Fruit fly (Drosophila melanogaster) whole organism, wandering third instar larva: ENCODE measurements around the gene CG7059.
A peak's percentile ranks its signal among the peaks of the same experiment; 100 is the strongest.

Experiments used
- Abd-B ChIP-seq: fragments of >200 bp; optimal IDR thresholded peaks from 2 replicates; lab custom pipeline; 2017; ENCODE audit warnings: missing biosample characterization, missing genetic modification characterization
- CG32264 ChIP-seq: fragments of 200-800 bp; sonication (Bioruptor generic); optimal IDR thresholded peaks from 2 replicates; lab custom pipeline; 2016; ENCODE audit warnings: missing biosample characterization, missing genetic modification characterization
- CG9705 ChIP-seq: fragments of 200-800 bp; sonication (Bioruptor generic); optimal IDR thresholded peaks from 2 replicates; lab custom pipeline; 2018; ENCODE audit warnings: missing biosample characterization, mild to moderate bottlenecking, missing genetic modification characterization
- CrebA ChIP-seq: fragments of 200-800 bp; sonication (Bioruptor generic); optimal IDR thresholded peaks from 2 replicates; lab custom pipeline; 2016; ENCODE audit warnings: missing biosample characterization, mild to moderate bottlenecking, missing genetic modification characterization, borderline replicate concordance
- Dif ChIP-seq: fragments of 200-275, 200-300 bp; sonication (Bioruptor generic); optimal IDR thresholded peaks from 2 replicates; lab custom pipeline; 2018; ENCODE audit warnings: missing biosample characterization, missing genetic modification characterization; ENCODE audit not compliant: partially characterized antibody
- HLH106 ChIP-seq: fragments of 200-800 bp; optimal IDR thresholded peaks from 3 replicates; lab custom pipeline; 2019; ENCODE audit warnings: missing biosample characterization, mild to moderate bottlenecking, missing genetic modification characterization, moderate library complexity
- Hnf4 ChIP-seq: fragments of 200-800 bp; sonication (Bioruptor generic); optimal IDR thresholded peaks from 2 replicates; lab custom pipeline; 2016; ENCODE audit warnings: missing biosample characterization, mild to moderate bottlenecking, missing genetic modification characterization
- Hr83 ChIP-seq: fragments of 200-300 bp; sonication (Bioruptor generic); optimal IDR thresholded peaks from 2 replicates; lab custom pipeline; 2016; ENCODE audit warnings: missing biosample characterization, mild to moderate bottlenecking, missing genetic modification characterization, moderate library complexity; ENCODE audit not compliant: poor library complexity, severe bottlenecking
- Jra ChIP-seq: sonication (Bioruptor generic); optimal IDR thresholded peaks from 2 replicates; lab custom pipeline; 2016; ENCODE audit warnings: missing biosample characterization, missing genetic modification characterization
- Mio ChIP-seq: sonication (Bioruptor generic); optimal IDR thresholded peaks from 2 replicates; lab custom pipeline; 2016; ENCODE audit warnings: missing biosample characterization, missing genetic modification characterization
- Myc ChIP-seq: fragments of >200 bp; optimal IDR thresholded peaks from 2 replicates; lab custom pipeline; 2017
- N ChIP-seq: fragments of >200 bp; optimal IDR thresholded peaks from 2 replicates; lab custom pipeline; 2018; ENCODE audit warnings: missing biosample characterization, missing external identifiers, missing genetic modification characterization
- OdsH ChIP-seq: fragments of 200-800 bp; sonication (Bioruptor generic); optimal IDR thresholded peaks from 2 replicates; lab custom pipeline; 2016; ENCODE audit warnings: missing biosample characterization, mild to moderate bottlenecking, missing genetic modification characterization
- Rel ChIP-seq, 2 experiments: fragments of 200-800 bp; sonication (Bioruptor generic) in 1 of 2; optimal IDR thresholded peaks; 2 replicates in 1 of 2; 3 replicates in 1 of 2; lab custom pipeline; 2016 to 2019; ENCODE audit warnings: mild to moderate bottlenecking in 2 of 2, missing biosample characterization in 2 of 2, missing genetic modification characterization in 2 of 2, moderate library complexity in 1 of 2
- Sp1 ChIP-seq: fragments of 200-800 bp; sonication (Bioruptor generic); optimal IDR thresholded peaks from 3 replicates; lab custom pipeline; 2019; ENCODE audit warnings: missing biosample characterization, mild to moderate bottlenecking, missing genetic modification characterization, moderate library complexity
- Vsx2 ChIP-seq: fragments of 200-300, 225-300 bp; sonication (Bioruptor generic); optimal IDR thresholded peaks from 2 replicates; lab custom pipeline; 2018; ENCODE audit warnings: missing biosample characterization, missing genetic modification characterization; ENCODE audit not compliant: partially characterized antibody
- br ChIP-seq: fragments of 200-800 bp; sonication (Bioruptor generic); optimal IDR thresholded peaks from 2 replicates; lab custom pipeline; 2016; ENCODE audit warnings: missing biosample characterization, missing genetic modification characterization
- brk ChIP-seq: fragments of 200-800 bp; sonication (Bioruptor generic); optimal IDR thresholded peaks from 2 replicates; lab custom pipeline; 2016; ENCODE audit warnings: missing biosample characterization, mild to moderate bottlenecking, missing genetic modification characterization
- dl ChIP-seq, 2 experiments: fragments of 175-275, 200-275 bp in 1 of 2; fragments of 200-275 bp in 1 of 2; sonication (Bioruptor generic); optimal IDR thresholded peaks; lab custom pipeline; 2018; ENCODE audit warnings: mild to moderate bottlenecking in 2 of 2, missing biosample characterization in 2 of 2, missing genetic modification characterization in 2 of 2, moderate library complexity in 2 of 2; ENCODE audit not compliant: partially characterized antibody in 2 of 2, insufficient read depth in 1 of 2
- dmrt93B ChIP-seq: fragments of 200-800 bp; sonication (Bioruptor generic); optimal IDR thresholded peaks from 2 replicates; lab custom pipeline; 2018; ENCODE audit warnings: missing biosample characterization, mild to moderate bottlenecking, missing genetic modification characterization
- ey ChIP-seq: fragments of 200-800 bp; sonication (Bioruptor generic); optimal IDR thresholded peaks from 2 replicates; lab custom pipeline; 2016; ENCODE audit warnings: missing biosample characterization, missing genetic modification characterization
- foxo ChIP-seq, 2 experiments: fragments of 200-800 bp; sonication (Bioruptor generic); optimal IDR thresholded peaks; 2 replicates in 1 of 2; 3 replicates in 1 of 2; lab custom pipeline; 2016 to 2017; ENCODE audit warnings: missing biosample characterization in 2 of 2, missing genetic modification characterization in 2 of 2
- fru ChIP-seq: fragments of 200-800 bp; sonication (Bioruptor generic); optimal IDR thresholded peaks from 3 replicates; lab custom pipeline; 2016; ENCODE audit warnings: missing biosample characterization, mild to moderate bottlenecking, missing genetic modification characterization
- h ChIP-seq: fragments of 200-800 bp; sonication (Bioruptor generic); optimal IDR thresholded peaks from 3 replicates; lab custom pipeline; 2016; ENCODE audit warnings: missing biosample characterization, mild to moderate bottlenecking, missing genetic modification characterization
- jim ChIP-seq: fragments of 175-275, 200-325 bp; sonication (Bioruptor generic); optimal IDR thresholded peaks from 2 replicates; lab custom pipeline; 2016; ENCODE audit warnings: missing biosample characterization, mild to moderate bottlenecking, missing genetic modification characterization
- lola ChIP-seq: fragments of >200 bp; optimal IDR thresholded peaks from 2 replicates; lab custom pipeline; 2017; ENCODE audit warnings: missing biosample characterization, missing genetic modification characterization
- pan ChIP-seq: fragments of >200 bp; optimal IDR thresholded peaks from 2 replicates; lab custom pipeline; 2017
- psq ChIP-seq: fragments of 200-800 bp; sonication (Bioruptor generic); optimal IDR thresholded peaks from 3 replicates; lab custom pipeline; 2017; ENCODE audit warnings: missing biosample characterization, mild to moderate bottlenecking, missing genetic modification characterization, moderate library complexity
- rgr ChIP-seq: fragments of 200-800 bp; sonication (Bioruptor generic); optimal IDR thresholded peaks from 3 replicates; lab custom pipeline; 2016; ENCODE audit warnings: missing biosample characterization, mild to moderate bottlenecking, missing genetic modification characterization
- sage ChIP-seq: fragments of 200-800 bp; sonication (Bioruptor generic); optimal IDR thresholded peaks from 2 replicates; lab custom pipeline; 2016; ENCODE audit warnings: missing biosample characterization, mild to moderate bottlenecking, missing genetic modification characterization
- sv ChIP-seq: fragments of 200-800 bp; sonication (Bioruptor generic); optimal IDR thresholded peaks from 3 replicates; lab custom pipeline; 2016; ENCODE audit warnings: missing biosample characterization, missing genetic modification characterization
- tai ChIP-seq: sonication (Bioruptor generic); optimal IDR thresholded peaks from 2 replicates; lab custom pipeline; 2016; ENCODE audit warnings: missing biosample characterization, missing genetic modification characterization
- usp ChIP-seq: fragments of >200 bp; optimal IDR thresholded peaks from 2 replicates; lab custom pipeline; 2017; ENCODE audit warnings: missing biosample characterization, missing genetic modification characterization
- woc ChIP-seq: sonication (Bioruptor generic); optimal IDR thresholded peaks from 2 replicates; lab custom pipeline; 2016; ENCODE audit warnings: missing biosample characterization, mild to moderate bottlenecking, missing genetic modification characterization

CG7059 gene

DNA sequence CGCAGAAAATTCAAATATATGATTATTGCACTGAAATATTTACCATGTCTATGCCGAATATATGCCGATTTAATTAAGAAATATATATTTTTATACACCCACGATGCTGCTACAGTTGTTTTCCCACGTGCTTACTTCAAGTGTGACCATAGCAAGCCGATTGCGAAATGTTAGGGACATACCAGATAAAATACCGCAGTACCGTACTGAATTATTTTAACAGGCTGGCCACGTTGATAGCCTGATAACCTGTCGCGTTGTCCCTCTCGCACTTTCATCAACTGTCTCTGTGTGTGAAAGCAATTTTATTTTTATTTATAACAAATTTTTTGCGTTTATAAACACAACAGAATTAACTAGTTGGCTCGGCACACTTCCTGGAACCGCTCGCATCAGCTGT lies 31.3 kb downstream of the CG7059 start, which contains the start of the genes Nop56 and mats:
Nop56 (minus strand) TSS at position 158 of the 400 bp plus-strand sequence.
mats (plus strand) TSS at position 251 of the 400 bp plus-strand sequence.
- TF ChIP-seq Hr83 (GFP tag; lab: Kevin White, UChicago) (no peak), woc (no peak), N (GFP tag; lab: Kevin White, UChicago) (no peak), OdsH (GFP tag; lab: Kevin White, UChicago) (no peak), CG9705 (no peak), Dif (GFP tag; lab: Kevin White, UChicago) (peak; percentile 15), Jra (no peak), jim (GFP tag; lab: Kevin White, UChicago) (no peak), ey (GFP tag; lab: Kevin White, UChicago) (no peak), Myc (lab: Kevin White, UChicago) (peak; percentile 79), tai (GFP tag; lab: Kevin White, UChicago) (no peak), CrebA (no peak), br (GFP tag; lab: Kevin White, UChicago) (peak; percentile 22), usp (no peak), rgr (GFP tag; lab: Kevin White, UChicago) (peak; percentile 55), Abd-B (GFP tag; lab: Kevin White, UChicago) (no peak), CG32264 (no peak), Sp1 (GFP tag; lab: Kevin White, UChicago) (peak; percentile 7), Hnf4 (GFP tag; lab: Kevin White, UChicago) (no peak), foxo (GFP tag; optimal IDR thresholded peaks at IDR 0.05; lab: Kevin White, UChicago) (no peak), h (GFP tag; lab: Kevin White, UChicago) (peak; percentile 51), dmrt93B (no peak), lola (GFP tag; lab: Kevin White, UChicago) (no peak), sage (GFP tag; lab: Kevin White, UChicago) (peak; percentile 31), Mio (GFP tag; lab: Kevin White, UChicago) (no peak), Rel (GFP tag; optimal IDR thresholded peaks at IDR 0.05; lab: Kevin White, UChicago) (no peak), Rel (tag; optimal IDR thresholded peaks at IDR 0.05; lab: Kevin White, UChicago) (peak; percentile 42), Vsx2 (GFP tag; lab: Kevin White, UChicago) (peak; percentile 55), pan (lab: Kevin White, UChicago) (no peak), dl (GFP tag; optimal IDR thresholded peaks at IDR 0.05; lab: Kevin White, UChicago; ENCODE audit: insufficient read depth in 1 of 2, partially characterized antibody in 2 of 2) (no peak), brk (GFP tag; lab: Kevin White, UChicago) (no peak), HLH106 (tag; lab: Kevin White, UChicago) (no peak)

DNA sequence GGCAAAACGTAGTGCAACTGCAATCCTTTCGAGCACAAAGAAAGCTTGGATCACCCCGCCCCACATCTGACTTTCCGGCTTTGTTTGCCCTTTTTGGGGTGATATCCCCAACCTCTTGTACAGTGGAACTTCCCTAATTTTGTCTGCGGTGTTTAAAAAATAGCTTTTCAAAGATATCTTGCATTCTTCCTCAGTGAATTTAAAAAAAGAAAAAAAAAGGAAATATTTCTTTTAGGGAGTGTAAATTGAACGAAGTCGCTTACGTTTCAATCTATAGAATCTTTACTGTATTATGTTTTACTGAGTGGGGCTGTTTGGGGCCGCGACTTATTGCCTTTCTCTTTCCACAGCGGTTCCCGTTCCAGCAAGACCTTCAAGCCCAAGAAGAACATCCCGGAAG lies 32.0 kb downstream of the CG7059 start:
- TF ChIP-seq foxo (GFP tag; optimal IDR thresholded peaks at IDR 0.05; lab: Kevin White, UChicago), result peak; percentile 44 to 86
- TF ChIP-seq CG9705, result peak; percentile 10
- peak; percentile 44 for TF ChIP-seq Hr83 (GFP tag; lab: Kevin White, UChicago)
- peak; percentile 85 for TF ChIP-seq h (GFP tag; lab: Kevin White, UChicago)
- no peak for TF ChIP-seq CrebA
- peak; percentile 79 for TF ChIP-seq OdsH (GFP tag; lab: Kevin White, UChicago)
- TF ChIP-seq Sp1 (GFP tag; lab: Kevin White, UChicago), result peak; percentile 70
- TF ChIP-seq br (GFP tag; lab: Kevin White, UChicago), result peak; percentile 76
- TF ChIP-seq HLH106 (tag; lab: Kevin White, UChicago), result peak; percentile 84
- TF ChIP-seq ey (GFP tag; lab: Kevin White, UChicago), result peak; percentile 82
- TF ChIP-seq CG32264, result peak; percentile 81
- peak; percentile 67 for TF ChIP-seq woc
- no peak for TF ChIP-seq jim (GFP tag; lab: Kevin White, UChicago)
- peak; percentile 83 for TF ChIP-seq rgr (GFP tag; lab: Kevin White, UChicago)
- peak; percentile 29 for TF ChIP-seq sv (GFP tag; lab: Kevin White, UChicago)
- peak; percentile 70 for TF ChIP-seq psq (GFP tag; lab: Kevin White, UChicago)
- no peak for TF ChIP-seq tai (GFP tag; lab: Kevin White, UChicago)
- peak; percentile 35 for TF ChIP-seq sage (GFP tag; lab: Kevin White, UChicago)
- peak; percentile 85 for TF ChIP-seq fru (GFP tag; lab: Kevin White, UChicago)
- TF ChIP-seq Rel (GFP tag; optimal IDR thresholded peaks at IDR 0.05; lab: Kevin White, UChicago), result no peak
- peak; percentile 47 for TF ChIP-seq Rel (tag; optimal IDR thresholded peaks at IDR 0.05; lab: Kevin White, UChicago)
- no peak for TF ChIP-seq Hnf4 (GFP tag; lab: Kevin White, UChicago)
- TF ChIP-seq, all 38 proteins: peak for 17
